Worm (Caenorhabditis elegans) whole organism, L2 larva: ENCODE results near the gene srh-79.

ENCODE experiments used
- R02D3.7 ChIP-seq: fragments of 150-350 bp; optimal IDR thresholded peaks from 2 replicates; lab custom pipeline; 2014; ENCODE audit warnings: missing biosample characterization, missing genetic modification characterization
- ama-1 ChIP-seq: fragments of 150-350 bp; optimal IDR thresholded peaks from 2 replicates; lab custom pipeline; 2018; ENCODE audit warnings: inconsistent platforms
- blmp-1 ChIP-seq: sonication (generic microtip); optimal IDR thresholded peaks from 2 replicates; lab custom pipeline; 2017; ENCODE audit warnings: missing genetic modification characterization, mild to moderate bottlenecking, missing compliant biosample characterization, antibody characterized with exemption, moderate library complexity; ENCODE audit not compliant: insufficient read depth
- ceh-16 ChIP-seq: fragments of 150-350 bp; optimal IDR thresholded peaks from 2 replicates; lab custom pipeline; 2014; ENCODE audit warnings: missing biosample characterization, missing genetic modification characterization
- fos-1 ChIP-seq: fragments of 150-350 bp; optimal IDR thresholded peaks from 2 replicates; lab custom pipeline; 2014; ENCODE audit warnings: missing biosample characterization, missing genetic modification characterization
- gmeb-1 ChIP-seq: fragments of 150-350 bp; optimal IDR thresholded peaks from 2 replicates; lab custom pipeline; 2014; ENCODE audit warnings: missing biosample characterization, missing genetic modification characterization
- mdl-1 ChIP-seq, 2 experiments: fragments of 150-350 bp in 1 of 2; sonication (generic microtip) in 1 of 2; optimal IDR thresholded peaks; 2 replicates each; lab custom pipeline; 2017; ENCODE audit warnings: missing biosample characterization in 2 of 2, missing genetic modification characterization in 2 of 2
- nhr-10 ChIP-seq: sonication (generic microtip); optimal IDR thresholded peaks from 2 replicates; lab custom pipeline; 2017; ENCODE audit warnings: missing biosample characterization, missing genetic modification characterization
- unc-62 ChIP-seq: fragments of 150-350 bp; optimal IDR thresholded peaks from 2 replicates; lab custom pipeline; 2014; ENCODE audit warnings: missing biosample characterization, missing genetic modification reagents, missing genetic modification characterization
- ztf-4 ChIP-seq: fragments of 150-350 bp; optimal IDR thresholded peaks from 2 replicates; lab custom pipeline; 2014; ENCODE audit warnings: missing biosample characterization, missing genetic modification characterization

DNA sequence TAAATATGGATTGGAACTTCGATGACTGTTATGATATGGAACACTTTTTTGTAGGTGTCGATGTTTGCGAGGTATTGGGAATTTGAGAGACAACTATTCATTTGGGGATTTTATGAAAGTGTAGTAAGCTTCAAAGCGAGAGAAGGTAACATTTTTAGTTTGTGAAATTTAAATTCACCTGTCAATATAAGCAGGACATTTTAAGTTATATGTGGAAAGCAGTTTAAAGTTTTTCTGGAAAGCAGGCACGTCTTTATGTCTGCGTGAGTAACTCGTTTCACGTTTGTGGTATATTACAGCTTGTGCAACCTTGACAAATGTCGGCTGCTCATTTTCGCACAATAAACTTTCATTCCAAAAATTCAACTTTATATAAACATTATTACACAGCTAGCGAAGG is 6.7 kb downstream of the srh-79 start, which contains the start of gene srh-229:
- TF ChIP-seq unc-62 (GFP tag; lab: Kevin White, UChicago) (no peak), mdl-1 (tag; optimal IDR thresholded peaks at IDR 0.05; lab: Kevin White, UChicago) (no peak), fos-1 (no peak), blmp-1 (tag; lab: Kevin White, UChicago) (no peak), gmeb-1 (tag; lab: Kevin White, UChicago) (no peak), ama-1 (lab: Kevin White, UChicago) (no peak), nhr-10 (no peak), R02D3.7 (tag; lab: Kevin White, UChicago) (no peak), ztf-4 (tag; lab: Kevin White, UChicago) (no peak), ceh-16 (tag; lab: Kevin White, UChicago) (no peak)
